Fruit fly (Drosophila melanogaster) whole organism, adult: Measurements from ENCODE around the gene Mlp84B.

Experiments
- CG11617 ChIP-seq: fragments of 200-800 bp; sonication (Bioruptor generic); optimal IDR thresholded peaks from 2 replicates; lab custom pipeline; 2017; ENCODE audit warnings: mild to moderate bottlenecking, missing biosample characterization, missing genetic modification reagents, missing genetic modification characterization
- CG12768 ChIP-seq: fragments of 200-800 bp; sonication (Bioruptor generic); optimal IDR thresholded peaks from 2 replicates; lab custom pipeline; 2017; ENCODE audit warnings: missing biosample characterization, missing genetic modification characterization, mild to moderate bottlenecking, moderate library complexity, missing genetic modification reagents
- CG14711 ChIP-seq: fragments of 200-800 bp; sonication (Bioruptor generic); optimal IDR thresholded peaks from 2 replicates; lab custom pipeline; 2018; ENCODE audit warnings: missing biosample characterization, mild to moderate bottlenecking, missing genetic modification characterization, moderate library complexity
- CG1620 ChIP-seq: fragments of 200-800 bp; sonication (Bioruptor generic); optimal IDR thresholded peaks from 2 replicates; lab custom pipeline; 2016; ENCODE audit warnings: missing biosample characterization, missing genetic modification characterization
- CG33017 ChIP-seq: fragments of 200-800 bp; sonication (Bioruptor generic); optimal IDR thresholded peaks from 2 replicates; lab custom pipeline; 2018; ENCODE audit warnings: missing biosample characterization, mild to moderate bottlenecking, missing genetic modification characterization, moderate library complexity
- CG5204 ChIP-seq: fragments of 200-800 bp; sonication (Bioruptor generic); optimal IDR thresholded peaks from 2 replicates; lab custom pipeline; 2016; ENCODE audit warnings: missing biosample characterization, missing genetic modification characterization
- CG7045 ChIP-seq: fragments of 200-800 bp; sonication (Bioruptor generic); optimal IDR thresholded peaks from 2 replicates; lab custom pipeline; 2017; ENCODE audit warnings: missing biosample characterization, mild to moderate bottlenecking, missing genetic modification characterization
- CG7101 ChIP-seq: fragments of 200-800 bp; sonication (Bioruptor generic); optimal IDR thresholded peaks from 2 replicates; lab custom pipeline; 2018; ENCODE audit warnings: missing biosample characterization, mild to moderate bottlenecking, missing genetic modification characterization, moderate library complexity
- Clk ChIP-seq: fragments of 200-800 bp; sonication (Bioruptor generic); optimal IDR thresholded peaks from 2 replicates; lab custom pipeline; 2017; ENCODE audit warnings: missing biosample characterization, missing genetic modification characterization
- Crg-1 ChIP-seq: fragments of 200-800 bp; sonication (Bioruptor generic); optimal IDR thresholded peaks from 2 replicates; lab custom pipeline; 2016; ENCODE audit warnings: missing biosample characterization, missing genetic modification characterization
- Hr96 ChIP-seq: fragments of 200-800 bp; sonication (Bioruptor generic); optimal IDR thresholded peaks from 2 replicates; lab custom pipeline; 2016; ENCODE audit warnings: missing biosample characterization, missing genetic modification characterization
- Mnt ChIP-seq: fragments of 200-800 bp; sonication (Bioruptor generic); optimal IDR thresholded peaks from 2 replicates; lab custom pipeline; 2016; ENCODE audit warnings: missing biosample characterization, mild to moderate bottlenecking, missing genetic modification characterization
- bab1 ChIP-seq: fragments of 200-800 bp; sonication (Bioruptor generic); optimal IDR thresholded peaks from 3 replicates; lab custom pipeline; 2019; ENCODE audit warnings: missing biosample characterization, mild to moderate bottlenecking, missing genetic modification characterization, moderate library complexity
- cic ChIP-seq: fragments of 200-800 bp; sonication (Bioruptor generic); optimal IDR thresholded peaks from 2 replicates; lab custom pipeline; 2017; ENCODE audit warnings: missing biosample characterization, mild to moderate bottlenecking, missing genetic modification characterization, moderate library complexity
- cnc ChIP-seq, 2 experiments: fragments of >200 bp; optimal IDR thresholded peaks; 2 replicates each; lab custom pipeline; 2017
- kay ChIP-seq: fragments of 200-800 bp; sonication (Bioruptor generic); peaks from one replicate; lab custom pipeline; 2016; ENCODE audit warnings: missing biosample characterization, missing genetic modification characterization, borderline replicate concordance
- ovo ChIP-seq: fragments of 200-800 bp; sonication (Bioruptor generic); optimal IDR thresholded peaks from 2 replicates; lab custom pipeline; 2016; ENCODE audit warnings: missing biosample characterization, missing genetic modification characterization
- pad ChIP-seq: fragments of 200-800 bp; sonication (Bioruptor generic); optimal IDR thresholded peaks from 3 replicates; lab custom pipeline; 2017; ENCODE audit warnings: missing biosample characterization, missing genetic modification characterization, mild to moderate bottlenecking, moderate library complexity, missing genetic modification reagents
- tj ChIP-seq: fragments of 200-800 bp; sonication (Bioruptor generic); optimal IDR thresholded peaks from 3 replicates; lab custom pipeline; 2017; ENCODE audit warnings: missing biosample characterization, mild to moderate bottlenecking, missing genetic modification characterization, moderate library complexity
- toe ChIP-seq: fragments of 200-800 bp; sonication (Bioruptor generic); optimal IDR thresholded peaks from 2 replicates; lab custom pipeline; 2016; ENCODE audit warnings: missing biosample characterization, missing genetic modification characterization

The Mlp84B gene

DNA sequence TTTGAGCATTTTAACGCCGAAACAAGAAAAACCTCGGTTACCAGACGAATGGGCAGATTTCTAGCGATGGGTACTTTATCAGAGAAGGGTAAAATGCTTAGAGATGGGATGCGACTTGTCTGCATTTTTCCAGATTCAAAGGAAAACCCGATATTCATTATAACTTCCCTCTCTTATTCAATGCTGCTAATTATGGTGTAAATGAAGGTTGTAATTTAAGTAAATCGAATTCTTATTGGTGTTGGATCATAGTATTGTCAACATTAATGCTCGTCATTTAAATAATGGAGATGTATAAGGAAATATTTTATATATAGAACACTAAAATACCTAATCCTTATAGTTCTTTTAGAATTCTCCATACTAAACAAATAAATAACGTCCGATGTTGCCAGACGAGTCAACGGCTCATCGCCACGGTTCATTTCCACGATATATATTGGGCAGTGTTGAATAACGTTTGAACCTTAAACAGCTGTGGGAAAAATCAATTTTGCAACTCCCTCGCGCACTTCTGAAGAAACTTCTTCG is 6.6 kb upstream of the Mlp84B start, which contains the start of the genes Alh and CG10098:
Alh (minus strand) TSS at position 77 of the 531 bp plus-strand sequence.
CG10098 (plus strand) TSS at position 440 of the 531 bp plus-strand sequence.
- TF ChIP-seq kay (GFP tag; lab: Kevin White, UChicago) (peak; percentile 96), CG5204 (peak; percentile 93), bab1 (GFP tag; lab: Kevin White, UChicago) (peak; percentile 22), CG14711 (tag; lab: Kevin White, UChicago) (peak; percentile 53), cnc (optimal IDR thresholded peaks at IDR 0.05; lab: Kevin White, UChicago) (no peak), cic (GFP tag; lab: Kevin White, UChicago) (no peak), CG11617 (peak; percentile 90), Clk (GFP tag; lab: Kevin White, UChicago) (peak; percentile 86), Mnt (peak; percentile 68), ovo (GFP tag; lab: Kevin White, UChicago) (peak; percentile 88), CG33017 (tag; lab: Kevin White, UChicago) (peak; percentile 36), pad (GFP tag; lab: Kevin White, UChicago) (peak; percentile 71), Crg-1 (GFP tag; lab: Kevin White, UChicago) (peak; percentile 83), tj (GFP tag; lab: Kevin White, UChicago) (peak; percentile 69), toe (GFP tag; lab: Kevin White, UChicago) (peak; percentile 97), CG7045 (peak; percentile 81), CG1620 (GFP tag; lab: Kevin White, UChicago) (peak; percentile 94), Hr96 (GFP tag; lab: Kevin White, UChicago) (peak; percentile 89), CG7101 (tag; lab: Kevin White, UChicago) (peak; percentile 82), CG12768 (GFP tag; lab: Kevin White, UChicago) (peak; percentile 80)

DNA sequence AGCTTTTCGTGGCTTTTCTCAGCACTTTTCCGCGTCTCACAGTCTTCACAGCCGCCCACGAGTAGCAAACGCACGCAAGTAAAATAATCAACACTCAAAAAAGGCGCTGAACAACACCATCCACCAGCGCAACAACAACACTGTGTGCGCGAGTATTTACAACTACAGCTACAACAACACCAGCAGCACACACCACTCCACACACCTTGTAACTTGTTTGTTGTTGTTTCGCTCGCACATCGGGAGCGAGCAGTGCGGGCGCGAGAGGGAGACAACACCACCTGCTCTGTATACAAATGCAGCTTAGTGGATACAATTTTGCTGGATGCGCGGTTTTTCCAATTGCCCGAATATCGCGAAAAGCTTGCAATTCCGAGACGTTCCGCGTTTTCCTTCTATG is 6.2 kb upstream of the Mlp84B start:
- TF ChIP-seq Mnt (peak; percentile 72), cic (GFP tag; lab: Kevin White, UChicago) (peak; percentile 87), CG12768 (GFP tag; lab: Kevin White, UChicago) (no peak), tj (GFP tag; lab: Kevin White, UChicago) (peak; percentile 88)

DNA sequence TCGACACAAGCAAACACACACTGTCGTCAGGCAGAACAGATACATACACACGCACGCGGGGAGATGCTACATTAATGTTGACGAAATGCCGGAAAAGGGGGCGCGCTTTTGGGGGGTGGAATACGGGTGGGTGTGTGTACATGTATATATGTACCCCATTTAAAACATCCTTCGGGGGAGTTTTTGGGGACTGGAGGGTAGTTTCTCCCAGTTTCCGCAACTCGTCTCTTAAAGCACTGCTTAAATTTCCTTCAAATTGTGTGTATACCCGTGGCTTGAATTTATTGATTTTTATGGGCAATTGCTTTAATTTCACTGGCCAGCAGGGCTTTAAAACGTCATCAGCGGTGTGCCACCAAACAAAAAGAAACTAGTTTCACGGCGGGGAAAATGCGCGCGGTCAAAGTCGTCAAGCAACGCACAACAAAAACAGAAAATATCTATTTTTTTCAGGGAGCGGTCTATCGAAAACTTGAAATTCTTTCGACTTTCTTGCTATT is 5.6 kb upstream of the Mlp84B start:
- peak; percentile 37 for TF ChIP-seq pad (GFP tag; lab: Kevin White, UChicago)
- TF ChIP-seq CG7101 (tag; lab: Kevin White, UChicago): no peak

DNA sequence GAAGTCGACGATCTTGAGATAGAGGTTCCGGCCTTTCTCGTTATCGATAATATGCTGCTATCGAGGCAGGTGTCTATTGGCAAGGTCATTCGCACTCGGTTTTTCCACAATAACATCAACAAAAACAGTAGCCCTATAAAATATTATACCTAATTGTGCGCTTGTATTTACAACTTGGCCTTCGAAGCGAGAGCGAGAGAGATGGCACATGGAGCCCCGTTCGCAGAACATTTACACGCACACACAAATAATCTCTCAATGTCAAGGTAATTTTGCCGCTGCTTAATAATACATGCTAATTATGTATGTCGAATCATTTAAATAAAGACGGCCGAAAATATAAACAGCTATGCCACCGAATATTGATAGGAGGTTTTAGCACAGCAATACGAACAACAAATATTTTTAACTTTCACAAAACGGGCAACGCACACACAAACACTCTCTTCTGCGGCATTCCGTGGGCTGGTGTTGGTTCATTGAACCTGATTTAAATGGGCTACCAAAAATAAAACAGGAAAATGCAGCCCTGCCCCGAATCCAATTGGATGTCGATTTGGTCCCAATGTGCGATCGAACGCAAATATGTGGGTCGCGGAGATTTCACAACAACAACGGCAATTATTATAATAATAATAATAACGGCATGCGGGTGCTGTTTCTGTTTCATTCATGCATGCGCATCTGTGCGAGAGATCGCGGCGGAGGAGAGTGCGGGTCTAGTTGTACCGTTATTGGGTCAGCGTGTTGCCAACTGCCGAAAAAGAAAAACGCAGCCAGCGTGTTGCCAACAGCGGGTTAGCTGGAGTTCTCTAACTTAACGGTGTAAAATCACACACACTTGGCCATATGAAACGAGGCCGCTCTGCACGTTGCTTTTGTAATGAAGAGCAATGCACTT is 4.9 kb upstream of the Mlp84B start:
- TF ChIP-seq pad (GFP tag; lab: Kevin White, UChicago) (peak; percentile 99), tj (GFP tag; lab: Kevin White, UChicago) (peak; percentile 4), CG5204 (no peak), CG7045 (no peak), cnc (optimal IDR thresholded peaks at IDR 0.05; lab: Kevin White, UChicago) (no peak), ovo (GFP tag; lab: Kevin White, UChicago) (peak; percentile 96), cic (GFP tag; lab: Kevin White, UChicago) (no peak)

DNA sequence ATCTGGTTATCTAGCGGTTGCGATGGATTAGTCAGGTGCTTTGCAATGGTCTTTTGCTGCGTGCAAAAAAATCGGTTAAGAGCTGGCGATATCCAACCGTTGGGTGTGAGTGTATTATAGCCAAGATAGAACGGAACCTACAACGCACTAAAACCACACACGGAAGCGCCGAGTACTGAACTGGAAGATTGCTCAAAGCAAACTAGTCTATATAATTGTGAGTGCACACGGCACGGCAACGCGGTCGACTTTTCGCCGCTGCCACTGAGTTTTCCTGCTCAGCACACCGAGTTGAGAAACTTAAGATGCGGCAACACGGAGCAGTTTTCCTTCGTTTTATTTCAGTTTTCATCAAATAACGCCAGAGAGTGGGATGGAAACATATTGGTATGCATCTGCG is 1.0 kb downstream of the Mlp84B start:
- TF ChIP-seq CG14711 (tag; lab: Kevin White, UChicago) (no peak), CG33017 (tag; lab: Kevin White, UChicago) (no peak), CG12768 (GFP tag; lab: Kevin White, UChicago) (no peak), pad (GFP tag; lab: Kevin White, UChicago) (no peak), cnc (optimal IDR thresholded peaks at IDR 0.05; lab: Kevin White, UChicago) (no peak), CG7045 (no peak), tj (GFP tag; lab: Kevin White, UChicago) (no peak), kay (GFP tag; lab: Kevin White, UChicago) (no peak), Hr96 (GFP tag; lab: Kevin White, UChicago) (no peak), CG7101 (tag; lab: Kevin White, UChicago) (no peak), Mnt (no peak), Clk (GFP tag; lab: Kevin White, UChicago) (no peak), CG5204 (no peak), cic (GFP tag; lab: Kevin White, UChicago) (no peak), toe (GFP tag; lab: Kevin White, UChicago) (no peak), bab1 (GFP tag; lab: Kevin White, UChicago) (no peak), CG11617 (no peak), CG1620 (GFP tag; lab: Kevin White, UChicago) (no peak)

DNA sequence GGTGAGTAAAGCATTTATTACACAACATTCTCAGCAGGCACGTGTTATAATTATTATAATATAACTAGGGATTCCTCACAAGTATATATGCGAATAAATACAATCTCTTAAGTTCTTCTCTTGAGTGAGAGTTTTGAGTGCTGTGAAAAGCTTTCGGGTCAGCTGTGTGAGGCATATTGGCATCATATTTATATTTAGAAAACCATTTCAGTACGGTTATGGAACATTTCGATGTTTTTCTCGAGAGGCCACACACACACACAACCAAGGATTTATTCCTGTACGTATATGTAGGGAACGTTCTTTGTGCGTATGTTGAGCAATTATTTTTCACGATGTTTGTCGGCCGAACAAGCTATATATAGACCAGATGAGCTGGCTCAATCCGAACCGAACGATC is 4.6 kb downstream of the Mlp84B start:
- TF ChIP-seq CG7101 (tag; lab: Kevin White, UChicago) (no peak), Crg-1 (GFP tag; lab: Kevin White, UChicago) (no peak), CG33017 (tag; lab: Kevin White, UChicago) (no peak), ovo (GFP tag; lab: Kevin White, UChicago) (no peak), tj (GFP tag; lab: Kevin White, UChicago) (no peak), CG5204 (no peak), Hr96 (GFP tag; lab: Kevin White, UChicago) (no peak), kay (GFP tag; lab: Kevin White, UChicago) (no peak), CG14711 (tag; lab: Kevin White, UChicago) (no peak), CG7045 (no peak), Mnt (no peak), cnc (optimal IDR thresholded peaks at IDR 0.05; lab: Kevin White, UChicago) (no peak), pad (GFP tag; lab: Kevin White, UChicago) (no peak), Clk (GFP tag; lab: Kevin White, UChicago) (no peak)
